Worm (Caenorhabditis elegans) whole organism, mixed stage, embryonic: ENCODE measurements around the gene perm-1.

Experiments
- M03D4.4 ChIP-seq: sonication (generic microtip); optimal IDR thresholded peaks from 2 replicates; lab custom pipeline; 2017; ENCODE audit warnings: mild to moderate bottlenecking, missing genetic modification characterization, missing compliant biosample characterization
- bed-3 ChIP-seq: fragments of 200-800 bp; sonication (Bioruptor generic); optimal IDR thresholded peaks from 3 replicates; lab custom pipeline; 2018; ENCODE audit warnings: mild to moderate bottlenecking, missing genetic modification characterization, moderate library complexity, missing compliant biosample characterization
- blmp-1 ChIP-seq: fragments of 150-350 bp; optimal IDR thresholded peaks from 2 replicates; lab custom pipeline; 2014; ENCODE audit warnings: missing biosample characterization, missing genetic modification characterization
- ceh-39 ChIP-seq: fragments of 150-350 bp; optimal IDR thresholded peaks from 2 replicates; lab custom pipeline; 2014; ENCODE audit warnings: missing biosample characterization, missing genetic modification characterization
- ceh-43 ChIP-seq: fragments of 200-800 bp; sonication (Bioruptor generic); optimal IDR thresholded peaks from 2 replicates; lab custom pipeline; 2018; ENCODE audit warnings: mild to moderate bottlenecking, missing genetic modification characterization, moderate library complexity, missing compliant biosample characterization
- ceh-83 ChIP-seq: fragments of 200-800 bp; sonication (Bioruptor generic); optimal IDR thresholded peaks from 2 replicates; lab custom pipeline; 2018; ENCODE audit warnings: mild to moderate bottlenecking, missing genetic modification characterization, missing compliant biosample characterization
- ces-1 ChIP-seq: fragments of 150-350 bp; optimal IDR thresholded peaks from 2 replicates; lab custom pipeline; 2014; ENCODE audit warnings: missing biosample characterization, missing genetic modification reagents, missing genetic modification characterization
- cnd-1 ChIP-seq: fragments of 200-800 bp; sonication (Bioruptor generic); optimal IDR thresholded peaks from 2 replicates; lab custom pipeline; 2018; ENCODE audit warnings: mild to moderate bottlenecking, missing genetic modification characterization, missing compliant biosample characterization
- drap-1 ChIP-seq: fragments of 200-800 bp; sonication (Bioruptor generic); optimal IDR thresholded peaks from 3 replicates; lab custom pipeline; 2018; ENCODE audit warnings: mild to moderate bottlenecking, missing genetic modification characterization, missing compliant biosample characterization
- elt-1 ChIP-seq: sonication (generic microtip); optimal IDR thresholded peaks from 2 replicates; lab custom pipeline; 2017; ENCODE audit warnings: missing genetic modification characterization, mild to moderate bottlenecking, missing compliant biosample characterization, antibody characterized with exemption, moderate library complexity, borderline replicate concordance; ENCODE audit not compliant: insufficient read depth
- elt-3 ChIP-seq: fragments of 150-350 bp; optimal IDR thresholded peaks from 2 replicates; lab custom pipeline; 2014; ENCODE audit warnings: missing biosample characterization, missing genetic modification characterization
- flh-1 ChIP-seq: fragments of 200-800 bp; sonication (Bioruptor generic); optimal IDR thresholded peaks from 2 replicates; lab custom pipeline; 2018; ENCODE audit warnings: mild to moderate bottlenecking, missing genetic modification characterization, moderate library complexity, missing compliant biosample characterization
- ham-2 ChIP-seq: fragments of 200-800 bp; sonication (Bioruptor generic); optimal IDR thresholded peaks from 2 replicates; lab custom pipeline; 2018; ENCODE audit warnings: mild to moderate bottlenecking, missing genetic modification characterization, missing compliant biosample characterization
- hlh-1 ChIP-seq: fragments of 150-350 bp; optimal IDR thresholded peaks from 2 replicates; lab custom pipeline; 2014; ENCODE audit warnings: missing biosample characterization, missing genetic modification reagents, missing genetic modification characterization
- lin-13 ChIP-seq: fragments of 150-350 bp; optimal IDR thresholded peaks from 2 replicates; lab custom pipeline; 2014; ENCODE audit warnings: missing biosample characterization, missing genetic modification characterization
- lin-32 ChIP-seq: fragments of 200-800 bp; sonication (Bioruptor generic); optimal IDR thresholded peaks from 2 replicates; lab custom pipeline; 2018; ENCODE audit warnings: mild to moderate bottlenecking, missing genetic modification characterization, missing compliant biosample characterization
- lsy-2 ChIP-seq: fragments of 150-350 bp; optimal IDR thresholded peaks from 2 replicates; lab custom pipeline; 2014; ENCODE audit warnings: missing biosample characterization, missing genetic modification characterization
- mab-5 ChIP-seq: fragments of 150-350 bp; optimal IDR thresholded peaks from 2 replicates; lab custom pipeline; 2014; ENCODE audit warnings: missing biosample characterization, missing genetic modification characterization
- mep-1 ChIP-seq: fragments of 150-350 bp; optimal IDR thresholded peaks from 2 replicates; lab custom pipeline; 2017; ENCODE audit warnings: missing biosample characterization, missing genetic modification reagents, missing genetic modification characterization, inconsistent platforms
- mls-2 ChIP-seq: sonication (generic microtip); optimal IDR thresholded peaks from 2 replicates; lab custom pipeline; 2016; ENCODE audit warnings: mild to moderate bottlenecking, missing genetic modification characterization, moderate library complexity, missing compliant biosample characterization
- nhr-12 ChIP-seq: fragments of 150-350 bp; optimal IDR thresholded peaks from 2 replicates; lab custom pipeline; 2014; ENCODE audit warnings: missing biosample characterization, missing genetic modification characterization
- nhr-2 ChIP-seq: fragments of 150-350 bp; optimal IDR thresholded peaks from 2 replicates; lab custom pipeline; 2014; ENCODE audit warnings: missing biosample characterization, missing genetic modification characterization
- nhr-237 ChIP-seq: fragments of 150-350 bp; optimal IDR thresholded peaks from 2 replicates; lab custom pipeline; 2014; ENCODE audit warnings: missing biosample characterization, missing genetic modification characterization
- nhr-28 ChIP-seq: fragments of 150-350 bp; optimal IDR thresholded peaks from 2 replicates; lab custom pipeline; 2014; ENCODE audit warnings: missing biosample characterization, missing genetic modification characterization
- nhr-76 ChIP-seq: sonication (generic microtip); optimal IDR thresholded peaks from 2 replicates; lab custom pipeline; 2017; ENCODE audit warnings: missing biosample characterization, missing genetic modification characterization
- pha-4 ChIP-seq: fragments of 150-350 bp; optimal IDR thresholded peaks from 2 replicates; lab custom pipeline; 2018; ENCODE audit warnings: missing biosample characterization, missing genetic modification reagents, missing genetic modification characterization
- sem-2 ChIP-seq: fragments of 200-800 bp; sonication (Bioruptor generic); optimal IDR thresholded peaks from 2 replicates; lab custom pipeline; 2018; ENCODE audit warnings: mild to moderate bottlenecking, missing genetic modification characterization, missing compliant biosample characterization
- snpc-4 ChIP-seq: fragments of 150-350 bp; optimal IDR thresholded peaks from 2 replicates; lab custom pipeline; 2014; ENCODE audit warnings: missing biosample characterization, missing genetic modification characterization
- sptf-1 ChIP-seq: sonication (generic microtip); optimal IDR thresholded peaks from 2 replicates; lab custom pipeline; 2017; ENCODE audit warnings: mild to moderate bottlenecking, missing genetic modification characterization, moderate library complexity, missing compliant biosample characterization
- tbx-8 ChIP-seq: fragments of 200-800 bp; sonication (Bioruptor generic); optimal IDR thresholded peaks from 2 replicates; lab custom pipeline; 2018; ENCODE audit warnings: mild to moderate bottlenecking, missing genetic modification characterization, moderate library complexity, missing compliant biosample characterization
- unc-120 ChIP-seq: sonication (generic microtip); optimal IDR thresholded peaks from 2 replicates; lab custom pipeline; 2017; ENCODE audit warnings: missing genetic modification characterization, missing compliant biosample characterization; ENCODE audit not compliant: poor library complexity, severe bottlenecking
- unc-39 ChIP-seq: fragments of 150-350 bp; optimal IDR thresholded peaks from 2 replicates; lab custom pipeline; 2014; ENCODE audit warnings: missing biosample characterization, missing genetic modification characterization
- unc-62 ChIP-seq: fragments of 150-350 bp; optimal IDR thresholded peaks from 2 replicates; lab custom pipeline; 2014; ENCODE audit warnings: missing biosample characterization, missing genetic modification reagents, missing genetic modification characterization
- zip-8 ChIP-seq: fragments of 150-350 bp; optimal IDR thresholded peaks from 2 replicates; lab custom pipeline; 2014; ENCODE audit warnings: missing biosample characterization, missing genetic modification characterization
- ztf-11 ChIP-seq: fragments of 150-350 bp; optimal IDR thresholded peaks from 2 replicates; lab custom pipeline; 2014; ENCODE audit warnings: missing biosample characterization, missing genetic modification characterization

perm-1 gene

ce11 chrII:7889321-7889720 is 8.7 kb downstream of the perm-1 start:
- TF ChIP-seq flh-1 (GFP tag; lab: Kevin White, UChicago) (no peak), lin-32 (GFP tag; lab: Kevin White, UChicago) (no peak), drap-1 (GFP tag; lab: Kevin White, UChicago) (no peak), mls-2 (tag; lab: Kevin White, UChicago) (no peak), M03D4.4 (tag; lab: Kevin White, UChicago) (no peak), elt-1 (tag; lab: Kevin White, UChicago) (no peak), cnd-1 (no peak), mep-1 (no peak), tbx-8 (GFP tag; lab: Kevin White, UChicago) (no peak), sptf-1 (tag; lab: Kevin White, UChicago) (no peak), hlh-1 (tag; lab: Kevin White, UChicago) (no peak), pha-4 (tag; lab: Kevin White, UChicago) (no peak), nhr-2 (tag; lab: Kevin White, UChicago) (no peak), nhr-12 (tag; lab: Kevin White, UChicago) (no peak), blmp-1 (no peak), nhr-76 (no peak), ham-2 (GFP tag; lab: Kevin White, UChicago) (no peak)

- no peak for TF ChIP-seq unc-39 (tag; lab: Kevin White, UChicago)
- no peak for TF ChIP-seq nhr-28 (tag; lab: Kevin White, UChicago)
- TF ChIP-seq unc-62 (GFP tag; lab: Kevin White, UChicago), result no peak
- no peak for TF ChIP-seq lin-32 (GFP tag; lab: Kevin White, UChicago)
- TF ChIP-seq tbx-8 (GFP tag; lab: Kevin White, UChicago), result no peak
- no peak for TF ChIP-seq nhr-76
- TF ChIP-seq zip-8 (tag; lab: Kevin White, UChicago), result no peak
- no peak for TF ChIP-seq ceh-83
- no peak for TF ChIP-seq sptf-1 (tag; lab: Kevin White, UChicago)
- TF ChIP-seq mab-5 (tag; lab: Kevin White, UChicago), result no peak
- TF ChIP-seq ces-1 (GFP tag; lab: Kevin White, UChicago), result peak; percentile 51
- TF ChIP-seq mep-1, result no peak
- TF ChIP-seq M03D4.4 (tag; lab: Kevin White, UChicago), result no peak
- no peak for TF ChIP-seq ztf-11 (tag; lab: Kevin White, UChicago)
- peak; percentile 1 for TF ChIP-seq mls-2 (tag; lab: Kevin White, UChicago)
- TF ChIP-seq drap-1 (GFP tag; lab: Kevin White, UChicago), result no peak
- TF ChIP-seq hlh-1 (tag; lab: Kevin White, UChicago), result peak; percentile 28
- no peak for TF ChIP-seq pha-4 (tag; lab: Kevin White, UChicago)
- TF ChIP-seq ham-2 (GFP tag; lab: Kevin White, UChicago), result no peak
- no peak for TF ChIP-seq flh-1 (GFP tag; lab: Kevin White, UChicago)
- TF ChIP-seq nhr-2 (tag; lab: Kevin White, UChicago), result no peak
- TF ChIP-seq unc-120 (tag; lab: Kevin White, UChicago), result peak; percentile 68
- TF ChIP-seq lsy-2 (tag; lab: Kevin White, UChicago), result peak; percentile 5
- TF ChIP-seq lin-13 (tag; lab: Kevin White, UChicago), result no peak
- no peak for TF ChIP-seq cnd-1
- TF ChIP-seq sem-2 (GFP tag; lab: Kevin White, UChicago), result no peak
- no peak for TF ChIP-seq snpc-4
- TF ChIP-seq blmp-1, result no peak
- no peak for TF ChIP-seq elt-1 (tag; lab: Kevin White, UChicago)
- TF ChIP-seq elt-3 (tag; lab: Kevin White, UChicago), result no peak
- TF ChIP-seq ceh-43 (GFP tag; lab: Kevin White, UChicago), result no peak
- no peak for TF ChIP-seq nhr-237 (tag; lab: Kevin White, UChicago)
- TF ChIP-seq ceh-39 (tag; lab: Kevin White, UChicago), result no peak
- no peak for TF ChIP-seq nhr-12 (tag; lab: Kevin White, UChicago)
- no peak for TF ChIP-seq bed-3 (GFP tag; lab: Kevin White, UChicago)
Measured at ce11 chrII:7891869-7892615, 11.4 kb downstream of the perm-1 start.
